Fruit fly (Drosophila melanogaster) whole organism, embryonic: Measurements from ENCODE around the gene CG9044.

Experiments used
- ATbp ChIP-seq: fragments of 200-800 bp; sonication (Bioruptor generic); optimal IDR thresholded peaks from 2 replicates; lab custom pipeline; 2017; ENCODE audit warnings: missing biosample characterization, mild to moderate bottlenecking, missing genetic modification characterization, missing genetic modification reagents
- Atf3 ChIP-seq: fragments of 200-800 bp; sonication (Bioruptor generic); optimal IDR thresholded peaks from 3 replicates; lab custom pipeline; 2016; ENCODE audit warnings: missing biosample characterization, missing genetic modification characterization
- Atf6 ChIP-seq: fragments of 200-800 bp; sonication (Bioruptor generic); IDR thresholded peaks from 2 replicates; pipeline ENCODE4 v1.3.6; 2022; ENCODE audit warnings: missing biosample characterization, missing genetic modification characterization
- Bdp1 ChIP-seq: fragments of 200-800 bp; sonication (Bioruptor generic); optimal IDR thresholded peaks from 3 replicates; lab custom pipeline; 2016; ENCODE audit warnings: missing biosample characterization, missing genetic modification characterization
- CG11247 ChIP-seq: fragments of 200-800 bp; sonication (Bioruptor generic); IDR thresholded peaks from 2 replicates; pipeline ENCODE4 v1.3.6; 2022; ENCODE audit warnings: missing biosample characterization, missing genetic modification characterization
- CG12104 ChIP-seq: fragments of 200-800 bp; sonication (Bioruptor generic); optimal IDR thresholded peaks from 3 replicates; lab custom pipeline; 2016; ENCODE audit warnings: missing biosample characterization, missing genetic modification characterization
- CG1233 ChIP-seq: fragments of 200-800 bp; sonication (Bioruptor generic); optimal IDR thresholded peaks from 4 replicates; lab custom pipeline; 2018; ENCODE audit warnings: missing biosample characterization, mild to moderate bottlenecking, missing genetic modification characterization
- CG15269 ChIP-seq: fragments of 200-800 bp; sonication (Bioruptor generic); optimal IDR thresholded peaks from 2 replicates; lab custom pipeline; 2018; ENCODE audit warnings: missing biosample characterization, mild to moderate bottlenecking, missing genetic modification characterization, moderate library complexity
- CG1529 ChIP-seq: fragments of 200-800 bp; sonication (Bioruptor generic); optimal IDR thresholded peaks from 3 replicates; lab custom pipeline; 2018; ENCODE audit warnings: missing biosample characterization, missing genetic modification characterization
- CG1832 ChIP-seq: fragments of 200-800 bp; sonication (Bioruptor generic); optimal IDR thresholded peaks from 2 replicates; lab custom pipeline; 2017; ENCODE audit warnings: missing biosample characterization, mild to moderate bottlenecking, missing genetic modification characterization, inconsistent platforms
- CG2678 ChIP-seq: fragments of 200-800 bp; sonication (Bioruptor generic); optimal IDR thresholded peaks from 3 replicates; lab custom pipeline; 2019; ENCODE audit warnings: missing biosample characterization, mild to moderate bottlenecking, missing genetic modification characterization, moderate library complexity
- CG31441 ChIP-seq: fragments of 200-800 bp; sonication (Bioruptor generic); IDR thresholded peaks from 2 replicates; pipeline ENCODE4 v1.3.6; 2022; ENCODE audit warnings: missing biosample characterization, missing genetic modification characterization
- CG3163 ChIP-seq: fragments of 200-800 bp; sonication (Bioruptor generic); optimal IDR thresholded peaks from 3 replicates; lab custom pipeline; 2016; ENCODE audit warnings: missing biosample characterization, missing genetic modification characterization
- CG6272 ChIP-seq: fragments of 200-800 bp; sonication (Bioruptor generic); IDR thresholded peaks from 2 replicates; pipeline ENCODE4 v1.3.6; 2022; ENCODE audit warnings: missing biosample characterization, missing genetic modification characterization
- CG6791 ChIP-seq: fragments of 200-800 bp; sonication (Bioruptor generic); IDR thresholded peaks from 3 replicates; pipeline ENCODE4 v1.3.6; 2022; ENCODE audit warnings: missing biosample characterization, missing genetic modification characterization; ENCODE audit not compliant: partially characterized antibody
- CG7963 ChIP-seq: fragments of 200-800 bp; sonication (Bioruptor generic); IDR thresholded peaks from 3 replicates; pipeline ENCODE4 v1.3.6; 2022; ENCODE audit warnings: missing biosample characterization, missing genetic modification characterization; ENCODE audit not compliant: partially characterized antibody
- CG7987 ChIP-seq: fragments of 200-800 bp; sonication (Bioruptor generic); optimal IDR thresholded peaks from 2 replicates; lab custom pipeline; 2018; ENCODE audit warnings: missing biosample characterization, mild to moderate bottlenecking, missing genetic modification characterization, moderate library complexity
- Fer1 ChIP-seq: fragments of 200-800 bp; sonication (Bioruptor generic); optimal IDR thresholded peaks from 2 replicates; lab custom pipeline; 2017; ENCODE audit warnings: missing biosample characterization, mild to moderate bottlenecking, missing genetic modification characterization
- Gsc ChIP-seq: fragments of 200-800 bp; sonication (Bioruptor generic); IDR thresholded peaks from 2 replicates; pipeline ENCODE4 v1.3.6; 2022; ENCODE audit warnings: missing biosample characterization, missing genetic modification characterization
- H2.0 ChIP-seq: fragments of 200-800 bp; sonication (Bioruptor generic); IDR thresholded peaks from 2 replicates; pipeline ENCODE4 v1.3.6; 2022; ENCODE audit warnings: missing biosample characterization, missing genetic modification characterization
- Hand ChIP-seq: fragments of 200-800 bp; sonication (Bioruptor generic); optimal IDR thresholded peaks from 2 replicates; lab custom pipeline; 2017; ENCODE audit warnings: mild to moderate bottlenecking, missing biosample characterization, missing genetic modification reagents, missing genetic modification characterization
- Hr39 ChIP-seq: fragments of >200 bp; optimal IDR thresholded peaks from 2 replicates; lab custom pipeline; 2017
- Hr78 ChIP-seq, 2 experiments: fragments of 200-800 bp in 1 of 2; fragments of >200 bp in 1 of 2; sonication (Bioruptor generic) in 1 of 2; optimal IDR thresholded peaks; 2 replicates each; lab custom pipeline; 2017 to 2019; ENCODE audit warnings: missing biosample characterization in 2 of 2, missing genetic modification characterization in 2 of 2, mild to moderate bottlenecking in 1 of 2, moderate library complexity in 1 of 2
- Neu2 ChIP-seq: fragments of 200-800 bp; sonication (Bioruptor generic); optimal IDR thresholded peaks from 3 replicates; lab custom pipeline; 2016; ENCODE audit warnings: missing biosample characterization, missing genetic modification characterization, borderline replicate concordance
- Pdp1 ChIP-seq, 2 experiments: fragments of 200-800 bp; sonication (Bioruptor generic); optimal IDR thresholded peaks; 3 replicates each; lab custom pipeline; 2016; ENCODE audit warnings: missing biosample characterization in 2 of 2, missing genetic modification characterization in 2 of 2, mild to moderate bottlenecking in 1 of 2, moderate library complexity in 1 of 2
- Ptx1 ChIP-seq: fragments of 200-800 bp; sonication (Bioruptor generic); IDR thresholded peaks from 2 replicates; pipeline ENCODE4 v1.3.6; 2022; ENCODE audit warnings: missing biosample characterization, missing genetic modification characterization
- Rx ChIP-seq: fragments of 200-800 bp; sonication (Bioruptor generic); IDR thresholded peaks from 2 replicates; pipeline ENCODE4 v1.3.6; 2022; ENCODE audit warnings: missing biosample characterization, missing genetic modification characterization
- Tbp ChIP-seq: fragments of >200 bp; optimal IDR thresholded peaks from 2 replicates; lab custom pipeline; 2018; ENCODE audit warnings: missing biosample characterization, missing genetic modification characterization
- Trl ChIP-seq, 3 experiments: fragments of >200 bp in 2 of 3; fragments of 200-800 bp in 1 of 3; sonication (Bioruptor generic) in 1 of 3; optimal IDR thresholded peaks; 2 replicates in 1 of 3; 3 replicates in 2 of 3; lab custom pipeline; 2016 to 2017; ENCODE audit warnings: missing biosample characterization in 1 of 3, missing genetic modification characterization in 1 of 3
- ap ChIP-seq: fragments of 200-800 bp; sonication (Bioruptor generic); IDR thresholded peaks from 2 replicates; pipeline ENCODE4 v1.3.6; 2022; ENCODE audit warnings: missing biosample characterization, missing genetic modification characterization
- ara ChIP-seq: fragments of 200-800 bp; sonication (Bioruptor generic); IDR thresholded peaks from 2 replicates; pipeline ENCODE4 v1.3.6; 2022; ENCODE audit warnings: missing biosample characterization, missing genetic modification characterization
- bbx ChIP-seq: fragments of 200-800 bp; sonication (Bioruptor generic); IDR thresholded peaks from 2 replicates; pipeline ENCODE4 v1.3.6; 2022; ENCODE audit warnings: missing biosample characterization, missing genetic modification characterization; ENCODE audit not compliant: partially characterized antibody
- bcd ChIP-seq: fragments of 200-800 bp; sonication (Bioruptor generic); optimal IDR thresholded peaks from 2 replicates; lab custom pipeline; 2017; ENCODE audit warnings: missing biosample characterization, mild to moderate bottlenecking, missing genetic modification characterization
- chinmo ChIP-seq: fragments of 200-800 bp; sonication (Bioruptor generic); IDR thresholded peaks from 4 replicates; pipeline ENCODE4 v1.3.6; 2022; ENCODE audit warnings: missing biosample characterization, missing genetic modification characterization; ENCODE audit not compliant: partially characterized antibody
- dan ChIP-seq: fragments of 200-800 bp; sonication (Bioruptor generic); IDR thresholded peaks from 2 replicates; pipeline ENCODE4 v1.3.6; 2022; ENCODE audit warnings: missing biosample characterization, missing genetic modification characterization
- danr ChIP-seq: fragments of 200-800 bp; sonication (Bioruptor generic); IDR thresholded peaks from 2 replicates; pipeline ENCODE4 v1.3.6; 2022; ENCODE audit warnings: missing biosample characterization, missing genetic modification characterization
- jigr1 ChIP-seq: fragments of 200-800 bp; sonication (Bioruptor generic); IDR thresholded peaks from 3 replicates; pipeline ENCODE4 v1.3.6; 2022; ENCODE audit warnings: missing biosample characterization, missing genetic modification characterization
- kay ChIP-seq: fragments of 200-800 bp; sonication (Bioruptor generic); optimal IDR thresholded peaks from 2 replicates; lab custom pipeline; 2016; ENCODE audit warnings: missing biosample characterization, missing genetic modification characterization
- lmd ChIP-seq: fragments of 200-800 bp; sonication (Bioruptor generic); IDR thresholded peaks from 2 replicates; pipeline ENCODE4 v1.3.6; 2022; ENCODE audit warnings: missing biosample characterization, missing genetic modification characterization
- lola ChIP-seq, 3 experiments: fragments of >200 bp in 2 of 3; fragments of 200-800 bp in 1 of 3; sonication (Bioruptor generic) in 1 of 3; optimal IDR thresholded peaks; 2 replicates each; lab custom pipeline; 2017 to 2019; ENCODE audit warnings: missing biosample characterization in 3 of 3, missing genetic modification characterization in 3 of 3, mild to moderate bottlenecking in 1 of 3, moderate library complexity in 1 of 3
- mam ChIP-seq: fragments of 200-800 bp; sonication (Bioruptor generic); optimal IDR thresholded peaks from 3 replicates; lab custom pipeline; 2016; ENCODE audit warnings: missing biosample characterization, missing genetic modification characterization
- mirr ChIP-seq: fragments of 200-800 bp; sonication (Bioruptor generic); optimal IDR thresholded peaks from 3 replicates; lab custom pipeline; 2018; ENCODE audit warnings: missing biosample characterization, mild to moderate bottlenecking, missing genetic modification characterization
- odd ChIP-seq: fragments of 200-800 bp; sonication (Bioruptor generic); optimal IDR thresholded peaks from 2 replicates; lab custom pipeline; 2017; ENCODE audit warnings: missing biosample characterization, mild to moderate bottlenecking, missing genetic modification characterization
- onecut ChIP-seq: fragments of 200-800 bp; sonication (Bioruptor generic); IDR thresholded peaks from 2 replicates; pipeline ENCODE4 v1.3.6; 2022; ENCODE audit warnings: missing biosample characterization, missing genetic modification characterization
- sim ChIP-seq: fragments of 200-800 bp; sonication (Bioruptor generic); IDR thresholded peaks from 2 replicates; pipeline ENCODE4 v1.3.6; 2022; ENCODE audit warnings: missing biosample characterization, missing genetic modification characterization
- so ChIP-seq: fragments of 200-800 bp; sonication (Bioruptor generic); IDR thresholded peaks from 3 replicates; pipeline ENCODE4 v1.3.6; 2022; ENCODE audit warnings: missing biosample characterization, missing genetic modification characterization
- toy ChIP-seq: fragments of 200-800 bp; sonication (Bioruptor generic); IDR thresholded peaks from 2 replicates; pipeline ENCODE4 v1.3.6; 2022; ENCODE audit warnings: missing biosample characterization, missing genetic modification characterization
- zen ChIP-seq: fragments of 200-800 bp; sonication (Bioruptor generic); optimal IDR thresholded peaks from 3 replicates; lab custom pipeline; 2018; ENCODE audit warnings: missing biosample characterization, mild to moderate bottlenecking, missing genetic modification characterization, moderate library complexity

CG9044 gene

dm6 chr2L:5944305-5945282 lies 4.7 kb upstream of the CG9044 start (continued):
- TF ChIP-seq bbx (GFP tag; lab: Robert Waterston, UW) (peak; percentile 21; the same call in 1 of the 2 replicates), Rx (GFP tag; lab: Robert Waterston, UW) (no peak), ATbp (GFP tag; lab: Kevin White, UChicago) (no peak), sim (no peak), toy (no peak), Gsc (GFP tag; lab: Robert Waterston, UW) (no peak), Atf6 (peak; percentile 45; the same call in 1 of the 2 replicates), Neu2 (GFP tag; lab: Kevin White, UChicago) (no peak), CG12104 (GFP tag; lab: Kevin White, UChicago) (no peak), Hr78 (GFP tag; optimal IDR thresholded peaks at IDR 0.05; lab: Kevin White, UChicago) (peak in 1 of 2 experiments; percentile 99), CG1832 (peak; percentile 47), dan (GFP tag; lab: Robert Waterston, UW) (no peak), Hr39 (lab: Kevin White, UChicago) (no peak), CG7987 (GFP tag; lab: Kevin White, UChicago) (peak; percentile 73), jigr1 (GFP tag; lab: Robert Waterston, UW) (no peak), odd (no peak), chinmo (peak; percentile 81; the same call in 1 of the 4 replicates), CG11247 (GFP tag; lab: Robert Waterston, UW) (no peak), mirr (GFP tag; lab: Kevin White, UChicago) (peak; percentile 78), CG2678 (no peak), so (GFP tag; lab: Robert Waterston, UW) (peak; percentile 42; the same call in 1 of the 3 replicates), CG1529 (GFP tag; lab: Kevin White, UChicago) (no peak), CG6791 (GFP tag; lab: Robert Waterston, UW) (no peak), CG6272 (no peak), lmd (0 out of 2 replicates have a peak, but pooled peaks have one; percentile 6), Fer1 (GFP tag; lab: Kevin White, UChicago) (no peak), ap (no peak), CG15269 (tag; lab: Kevin White, UChicago) (no peak), ara (GFP tag; lab: Robert Waterston, UW) (no peak), Trl (optimal IDR thresholded peaks at IDR 0.05; lab: Kevin White, UChicago) (peak in 1 of 2 experiments; percentile 87), Trl (GFP tag; optimal IDR thresholded peaks at IDR 0.05; lab: Kevin White, UChicago) (peak; percentile 3), Hand (GFP tag; lab: Kevin White, UChicago) (no peak), mam (no peak), lola (GFP tag; optimal IDR thresholded peaks at IDR 0.05; lab: Kevin White, UChicago) (peak in 1 of 3 experiments; percentile 3), onecut (GFP tag; lab: Robert Waterston, UW) (peak; percentile 18; the same call in 1 of the 2 replicates), CG3163 (GFP tag; lab: Kevin White, UChicago) (no peak), kay (GFP tag; lab: Kevin White, UChicago) (peak; percentile 45), Ptx1 (GFP tag; lab: Robert Waterston, UW) (0 out of 2 replicates have a peak, but pooled peaks have one; percentile 15), zen (tag; lab: Kevin White, UChicago) (no peak), Pdp1 (GFP tag; optimal IDR thresholded peaks at IDR 0.05; lab: Kevin White, UChicago) (peak in 1 of 2 experiments; percentile 98), H2.0 (peak; percentile 45), Tbp (GFP tag; lab: Kevin White, UChicago) (no peak), CG31441 (no peak), danr (GFP tag; lab: Robert Waterston, UW) (no peak), Atf3 (GFP tag; lab: Kevin White, UChicago) (no peak), Bdp1 (no peak), CG7963 (GFP tag; lab: Robert Waterston, UW) (no peak), bcd (GFP tag; lab: Kevin White, UChicago) (no peak), CG1233 (GFP tag; lab: Kevin White, UChicago) (no peak)
